Fruit fly (Drosophila melanogaster): ENCODE results near the gene Doc3.

Gene Doc3

dm6 chr3L:9055870-9056807 lies 51.1 kb downstream of the Doc3 start (continued):
- TF ChIP-seq CG7745 (tag; optimal IDR thresholded peaks at IDR 0.05): no peak

Measured in whole organism, embryonic.